Fruit fly (Drosophila melanogaster): ENCODE measurements around the gene knrl.
A peak's percentile ranks its signal among the peaks of the same experiment; 100 is the strongest.

The knrl gene

DNA sequence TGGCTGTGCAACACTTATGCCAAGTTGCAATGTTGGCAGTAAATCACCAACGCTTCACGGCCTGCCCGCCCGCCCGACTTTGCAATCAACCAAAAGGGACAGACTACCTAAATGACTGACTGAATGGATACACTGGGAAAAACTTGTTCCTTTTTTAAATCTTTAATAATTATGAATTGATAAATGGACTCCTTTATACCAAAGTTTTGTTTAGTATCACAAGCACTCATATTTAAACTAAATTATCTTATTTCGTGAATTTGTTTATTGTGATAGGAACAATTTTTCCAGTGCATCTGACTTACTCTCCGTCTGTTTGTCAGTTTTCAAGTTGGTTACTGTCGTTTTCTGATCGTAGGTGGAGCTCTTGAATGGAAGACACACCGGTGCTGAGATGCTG, 19.8 kb downstream of the knrl start:
- TF ChIP-seq Oli (tag; optimal IDR thresholded peaks at IDR 0.05) (peak; percentile 55), sr (GFP tag; IDR thresholded peaks at IDR 0.05) (no peak), CG18476 (GFP tag; optimal IDR thresholded peaks at IDR 0.05) (no peak), tio (GFP tag; optimal IDR thresholded peaks at IDR 0.05) (peak; percentile 31), CG18262 (tag; optimal IDR thresholded peaks at IDR 0.05) (peak; percentile 59), CG2199 (GFP tag; IDR thresholded peaks at IDR 0.05) (no peak), CG15269 (tag; optimal IDR thresholded peaks at IDR 0.05) (peak; percentile 55), pho (GFP tag; optimal IDR thresholded peaks at IDR 0.05) (no peak), CG10543 (GFP tag; optimal IDR thresholded peaks at IDR 0.05) (no peak), CG12236 (GFP tag; optimal IDR thresholded peaks at IDR 0.05) (no peak), jing (GFP tag; optimal IDR thresholded peaks at IDR 0.05) (peak; percentile 5), CG1024 (GFP tag; IDR thresholded peaks at IDR 0.05) (peak; percentile 33; the same call in 1 of the 2 replicates), Nf-YC (tag; optimal IDR thresholded peaks at IDR 0.05) (no peak), Mes4 (GFP tag; optimal IDR thresholded peaks at IDR 0.05) (peak; percentile 19), CG7357 (GFP tag; IDR thresholded peaks at IDR 0.05) (no peak), CG2678 (tag; optimal IDR thresholded peaks at IDR 0.05) (no peak), dmrt99B (tag; optimal IDR thresholded peaks at IDR 0.05) (peak; percentile 64), nau (GFP tag; optimal IDR thresholded peaks at IDR 0.05) (no peak), dm (GFP tag; optimal IDR thresholded peaks at IDR 0.05) (no peak), CG6813 (GFP tag; optimal IDR thresholded peaks at IDR 0.05) (peak; percentile 18), grn (GFP tag; optimal IDR thresholded peaks at IDR 0.05) (no peak), nom (GFP tag; optimal IDR thresholded peaks at IDR 0.05) (peak; percentile 88), D (optimal IDR thresholded peaks at IDR 0.05) (no peak), D (GFP tag; optimal IDR thresholded peaks at IDR 0.05) (peak; percentile 14), Hr3 (GFP tag; optimal IDR thresholded peaks at IDR 0.05) (peak; percentile 4), ssp (GFP tag; IDR thresholded peaks at IDR 0.05) (no peak), CG11695 (GFP tag; IDR thresholded peaks at IDR 0.05) (peak; percentile 47; the same call in 2 of the 3 replicates), disco-r (GFP tag; optimal IDR thresholded peaks at IDR 0.05) (no peak), gsb-n (tag; optimal IDR thresholded peaks at IDR 0.05) (peak; percentile 14), CG9437 (GFP tag; optimal IDR thresholded peaks at IDR 0.05) (peak; percentile 27), CG10654 (GFP tag; optimal IDR thresholded peaks at IDR 0.05) (peak; percentile 6), CG43689 (GFP tag; IDR thresholded peaks at IDR 0.05) (no peak), CG31365 (tag; optimal IDR thresholded peaks at IDR 0.05) (no peak), lab (GFP tag; optimal IDR thresholded peaks at IDR 0.05) (peak; percentile 45), sens (GFP tag) (peak; percentile 81), prd (optimal IDR thresholded peaks at IDR 0.05) (no peak), prd (GFP tag; IDR thresholded peaks at IDR 0.05) (peak; percentile 84), CG1603 (tag; optimal IDR thresholded peaks at IDR 0.05) (peak; percentile 56), chinmo (GFP tag; IDR thresholded peaks at IDR 0.05; ENCODE audit: partially characterized antibody) (no peak), tap (tag; optimal IDR thresholded peaks at IDR 0.05) (peak; percentile 23), CG10209 (GFP tag; optimal IDR thresholded peaks at IDR 0.05) (peak; percentile 35), lmd (GFP tag; IDR thresholded peaks at IDR 0.05) (peak; percentile 49; the same call in 1 of the 2 replicates), Rfx (GFP tag; IDR thresholded peaks at IDR 0.05) (0 out of 2 replicates have a peak, but pooled peaks have one; percentile 41), CG7271 (tag; optimal IDR thresholded peaks at IDR 0.05) (peak; percentile 89), chif (GFP tag; optimal IDR thresholded peaks at IDR 0.05) (peak in 1 of 2 experiments; percentile 36), CG9817 (tag; optimal IDR thresholded peaks at IDR 0.05) (peak; percentile 30), zfh1 (GFP tag; IDR thresholded peaks at IDR 0.05) (peak; percentile 65; the same call in 2 of the 3 replicates), ara (GFP tag; IDR thresholded peaks at IDR 0.05) (peak; percentile 45), Ets65A (GFP tag) (peak; percentile 91), CG11504 (tag; optimal IDR thresholded peaks at IDR 0.05) (peak; percentile 79), grau (tag; optimal IDR thresholded peaks at IDR 0.05) (peak; percentile 55)

Data from whole organism, embryonic.